Comparison of ENCODE assay signal across 1 fruit fly cellular context in the genomic region with DNA sequence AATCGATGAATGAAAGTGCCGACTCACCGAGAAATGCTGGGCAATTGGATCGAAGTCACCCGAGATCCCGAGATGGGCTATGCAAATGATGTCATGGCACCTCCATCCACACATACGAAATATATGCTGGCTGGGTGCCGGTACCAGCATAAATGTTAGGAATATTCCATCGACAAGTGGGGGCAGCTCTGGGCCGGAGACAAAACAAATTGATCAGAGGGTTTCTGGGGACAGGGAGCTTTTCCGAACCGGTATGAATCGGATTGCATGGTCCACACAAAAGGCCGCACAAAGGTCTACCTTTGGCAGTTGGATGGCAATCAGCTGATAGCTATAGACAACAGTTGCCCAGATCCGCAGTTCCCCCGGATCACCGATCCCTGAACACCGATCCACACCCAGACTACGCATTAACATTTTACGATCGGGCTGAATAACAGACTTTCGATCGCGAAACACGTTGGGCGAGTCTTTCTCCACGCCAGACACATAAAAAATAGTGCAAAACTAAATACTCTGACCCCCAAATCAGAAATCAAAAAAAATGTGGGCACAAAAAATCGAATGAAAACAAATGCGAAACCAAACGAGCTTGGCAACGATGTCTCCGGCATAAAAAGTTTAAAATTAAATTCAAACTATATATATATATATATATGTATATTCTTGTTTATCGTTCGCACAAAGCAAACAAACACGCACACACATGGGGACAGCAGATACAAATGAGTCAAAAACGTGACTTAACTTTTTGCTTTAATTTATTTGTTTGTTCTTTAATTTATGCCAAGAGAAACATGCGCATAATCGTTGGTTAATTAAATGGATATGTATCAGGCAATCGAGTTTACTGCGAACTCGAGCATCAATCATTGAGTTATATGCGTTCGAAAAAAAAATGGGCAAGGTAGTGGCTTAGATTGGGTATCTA.
A peak's percentile ranks its signal among the peaks of the same experiment; 100 is the strongest.
TF ChIP-seq lines count a peak whose summit lies in the region.

No protein-coding gene starts in this region.

TF ChIP-seq in whole organism, embryonic, 481 proteins besides CTCF, POLR2A, EP300 and RAD21 (continued from another document):
- TF ChIP-seq CG2889 (GFP tag; IDR thresholded peaks at IDR 0.05; lab: Robert Waterston, UW) (no peak), zfh2 (GFP tag; optimal IDR thresholded peaks at IDR 0.05; lab: Kevin White, UChicago) (no peak), CG8765 (GFP tag; IDR thresholded peaks at IDR 0.05; lab: Robert Waterston, UW) (no peak), CG4424 (GFP tag; optimal IDR thresholded peaks at IDR 0.05; lab: Kevin White, UChicago) (no peak), vvl (GFP tag; IDR thresholded peaks at IDR 0.05; lab: Robert Waterston, UW) (peak; percentile 60), CG6175 (GFP tag; IDR thresholded peaks at IDR 0.05; lab: Robert Waterston, UW) (0 out of 3 replicates have a peak, but pooled peaks have one; percentile 56), CG10543 (GFP tag; optimal IDR thresholded peaks at IDR 0.05; lab: Kevin White, UChicago) (peak; percentile 14), dpn (GFP tag; optimal IDR thresholded peaks at IDR 0.05; lab: Kevin White, UChicago) (no peak), prd (optimal IDR thresholded peaks at IDR 0.05; lab: Kevin White, UChicago) (no peak), prd (GFP tag; IDR thresholded peaks at IDR 0.05; lab: Robert Waterston, UW) (no peak), CG13624 (GFP tag; optimal IDR thresholded peaks at IDR 0.05; lab: Kevin White, UChicago) (peak; percentile 0), CG13894 (tag; optimal IDR thresholded peaks at IDR 0.05; lab: Kevin White, UChicago) (peak; percentile 98), sd (tag; optimal IDR thresholded peaks at IDR 0.05; lab: Kevin White, UChicago) (peak; percentile 12), trh (GFP tag; optimal IDR thresholded peaks at IDR 0.05; lab: Kevin White, UChicago) (no peak), eyg (GFP tag; optimal IDR thresholded peaks at IDR 0.05; lab: Kevin White, UChicago) (no peak), CG8281 (tag; optimal IDR thresholded peaks at IDR 0.05; lab: Kevin White, UChicago) (no peak), CG30020 (tag; optimal IDR thresholded peaks at IDR 0.05; lab: Kevin White, UChicago) (no peak), CG12744 (GFP tag; optimal IDR thresholded peaks at IDR 0.05; lab: Kevin White, UChicago) (no peak), Taf1 (GFP tag; IDR thresholded peaks at IDR 0.05; lab: Robert Waterston, UW) (no peak), zfh1 (GFP tag; IDR thresholded peaks at IDR 0.05; lab: Robert Waterston, UW) (no peak), CHES-1-like (GFP tag; optimal IDR thresholded peaks at IDR 0.05; lab: Kevin White, UChicago) (no peak), CG6654 (GFP tag; optimal IDR thresholded peaks at IDR 0.05; lab: Kevin White, UChicago) (no peak)
